Worm (Caenorhabditis elegans): ENCODE measurements around the gene Y57E12B.10.

Y57E12B.10 gene

DNA sequence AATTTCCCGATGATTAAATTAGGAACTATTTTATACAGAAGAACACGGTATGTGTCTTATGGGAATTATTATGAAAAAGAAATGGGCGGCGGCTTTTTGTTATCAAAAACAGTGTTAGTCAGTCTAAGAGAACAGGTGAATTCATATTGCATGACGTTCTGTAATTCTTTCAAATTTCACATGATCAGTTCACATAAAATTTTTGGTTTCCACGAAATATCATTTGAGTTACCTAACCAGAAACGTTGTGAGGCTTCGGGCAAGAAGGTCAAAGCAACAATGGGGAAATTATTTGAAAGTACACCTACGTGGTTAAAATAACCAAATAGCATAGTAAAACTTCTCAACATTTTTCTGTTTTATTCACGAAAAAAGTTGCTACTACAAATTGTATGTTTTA lies at the start of gene Y57E12B.10:
Gene Y57E12B.10, minus strand, starts transcription at position 101 of the 400 bp plus-strand sequence.
- no peak for TF ChIP-seq unc-62 (GFP tag; optimal IDR thresholded peaks at IDR 0.05)

DNA sequence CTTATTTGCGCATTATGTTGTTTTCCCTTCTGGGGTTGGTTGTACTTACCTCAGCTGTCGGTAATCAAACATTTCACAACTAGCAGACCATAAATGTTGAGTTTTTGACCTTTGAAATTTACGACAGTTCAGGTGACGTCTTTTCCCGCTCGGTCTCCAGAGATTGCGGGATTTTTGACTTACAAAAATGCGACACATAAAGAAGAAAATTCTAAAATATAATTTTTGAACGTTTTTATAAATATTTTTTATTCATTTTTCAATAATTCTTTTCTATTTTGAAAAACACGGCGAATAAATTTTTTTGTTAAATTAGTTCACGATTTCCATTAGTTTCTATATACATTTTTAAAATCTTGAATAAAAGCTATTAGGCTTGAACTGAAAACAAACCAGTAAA lies 47.0 kb upstream of the Y57E12B.10 start, which contains the start of gene nhr-161:
Gene nhr-161, minus strand, starts transcription at position 101 of the 400 bp plus-strand sequence.
- no peak for TF ChIP-seq unc-62 (GFP tag; optimal IDR thresholded peaks at IDR 0.05)

ce11 chrV:6979019-6979418 lies 43.2 kb upstream of the Y57E12B.10 start, which contains the start of gene sre-12:
TSS of gene sre-12 (minus strand) at chrV:6979119.
- no peak for TF ChIP-seq unc-62 (GFP tag; optimal IDR thresholded peaks at IDR 0.05)

ce11 chrV:6976047-6976446 lies 40.3 kb upstream of the Y57E12B.10 start, which contains the start of gene srx-16:
TSS of gene srx-16 (plus strand) at chrV:6976347.
- TF ChIP-seq unc-62 (GFP tag; optimal IDR thresholded peaks at IDR 0.05) = no peak

DNA sequence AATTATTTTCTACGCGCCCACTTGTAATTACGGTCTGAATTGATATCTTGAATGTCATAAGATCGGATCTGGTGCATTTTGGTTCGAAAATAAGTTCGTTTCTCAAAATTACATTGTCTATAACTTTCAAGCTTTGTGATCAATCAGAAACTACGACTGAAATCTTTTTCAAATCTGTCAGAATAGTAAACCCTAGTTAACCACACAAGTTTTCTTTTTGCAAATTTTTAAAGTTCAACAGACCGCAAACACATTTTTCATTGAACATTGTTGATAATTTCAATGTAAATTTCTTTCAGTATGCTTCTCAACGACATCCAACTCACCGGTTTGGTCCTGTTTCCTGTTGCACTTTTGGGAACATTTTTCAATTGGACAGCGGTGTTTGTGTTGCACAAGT lies 35.8 kb upstream of the Y57E12B.10 start, which contains the start of gene srx-59:
Gene srx-59, plus strand, starts transcription at position 301 of the 400 bp plus-strand sequence.
- TF ChIP-seq unc-62 (GFP tag; optimal IDR thresholded peaks at IDR 0.05) = no peak

DNA sequence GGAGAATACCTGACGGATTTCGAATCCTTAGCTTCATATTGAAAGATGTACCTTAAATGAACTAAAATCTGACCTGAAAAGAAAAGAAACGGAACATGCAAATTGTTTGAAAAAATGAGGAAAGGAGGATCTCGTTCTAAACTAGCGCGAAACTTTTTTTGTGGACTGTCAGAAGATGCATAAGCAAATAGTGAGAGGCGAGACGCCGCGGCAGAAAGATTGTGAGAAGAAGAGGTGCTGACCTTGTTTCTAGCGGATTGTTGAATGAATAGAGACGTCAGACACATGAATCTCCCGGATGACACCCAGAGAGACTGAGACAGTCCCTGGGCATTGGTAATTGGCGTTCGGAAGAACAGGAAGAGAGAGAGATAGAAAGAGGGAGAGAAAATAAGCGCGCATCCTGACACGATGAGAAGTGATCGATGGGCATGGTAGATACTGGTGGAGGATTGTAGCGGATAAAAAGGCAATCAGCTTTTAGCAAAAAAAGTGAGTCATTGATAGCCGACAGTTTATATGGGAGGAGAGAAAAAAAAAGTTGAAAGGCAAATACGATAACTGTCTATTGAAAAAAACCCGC lies 34.3 kb upstream of the Y57E12B.10 start, which contains the start of gene ptr-15:
Gene ptr-15, minus strand, starts transcription at position 51 of the 583 bp plus-strand sequence.
- TF ChIP-seq unc-62 (GFP tag; optimal IDR thresholded peaks at IDR 0.05) = no peak

ce11 chrV:6956237-6956636 lies 20.5 kb upstream of the Y57E12B.10 start, which contains the start of gene mec-1:
TSS of gene mec-1 (plus strand) at chrV:6956537.
- TF ChIP-seq unc-62 (GFP tag; optimal IDR thresholded peaks at IDR 0.05) = no peak

- TF ChIP-seq unc-62 (GFP tag; optimal IDR thresholded peaks at IDR 0.05) = no peak
These were observed 18.0 kb upstream of the Y57E12B.10 start, which contains the start of gene srg-31 for ce11 chrV:6953797-6954196. TSS of gene srg-31 (minus strand) at chrV:6953897.

- TF ChIP-seq unc-62 (GFP tag; optimal IDR thresholded peaks at IDR 0.05) = no peak
These were observed 15.5 kb upstream of the Y57E12B.10 start, which contains the start of gene T07H8.11 for ce11 chrV:6951306-6951705. TSS of gene T07H8.11 (minus strand) at chrV:6951406.

ce11 chrV:6949770-6950169 lies 14.0 kb upstream of the Y57E12B.10 start, which contains the start of gene Y57E12B.11:
TSS of gene Y57E12B.11 (minus strand) at chrV:6949870.
- no peak for TF ChIP-seq unc-62 (GFP tag; optimal IDR thresholded peaks at IDR 0.05)

ce11 chrV:6948225-6948624 lies 12.4 kb upstream of the Y57E12B.10 start, which contains the start of gene Y57E12B.1:
TSS of gene Y57E12B.1 (plus strand) at chrV:6948525.
- TF ChIP-seq unc-62 (GFP tag; optimal IDR thresholded peaks at IDR 0.05) = no peak

DNA sequence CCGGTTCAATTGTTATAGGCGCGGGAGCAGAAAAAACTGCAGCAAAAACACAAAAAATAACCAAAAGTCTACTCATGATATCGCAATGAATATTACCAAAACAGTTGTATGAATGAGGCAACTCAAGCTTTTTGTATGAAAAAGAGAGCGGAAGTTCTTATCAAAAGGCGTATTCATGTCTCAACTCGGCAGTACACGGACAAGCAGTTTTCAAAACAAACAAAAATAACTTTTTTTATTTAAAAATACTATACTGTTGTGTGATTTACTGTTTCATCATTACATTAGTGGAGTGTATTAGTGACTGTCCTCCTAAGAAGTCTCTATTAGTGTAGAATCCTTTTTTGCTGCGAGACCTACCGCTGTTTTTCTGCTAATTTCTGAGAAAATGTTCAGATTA lies 11.7 kb upstream of the Y57E12B.10 start, which contains the start of gene Y57E12B.4:
Gene Y57E12B.4, minus strand, starts transcription at position 101 of the 400 bp plus-strand sequence.
- no peak for TF ChIP-seq unc-62 (GFP tag; optimal IDR thresholded peaks at IDR 0.05)

DNA sequence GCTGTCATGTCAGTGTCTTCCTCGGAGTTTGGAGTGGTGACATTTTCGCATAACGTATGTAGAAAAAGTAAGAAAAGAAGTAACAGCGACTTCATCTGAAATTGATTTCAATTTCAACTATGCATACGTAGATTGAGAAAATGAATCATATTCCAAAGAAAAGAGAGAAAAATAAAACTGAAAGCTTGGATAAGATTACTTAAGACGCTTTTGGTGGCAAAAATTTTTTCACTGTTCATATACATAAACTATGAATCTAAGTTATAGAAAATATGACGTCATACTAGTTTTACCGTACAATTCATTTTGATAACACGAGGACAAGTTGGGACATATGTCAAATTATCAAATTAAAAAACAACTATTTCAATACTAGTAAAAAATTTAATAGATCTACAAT lies 1.6 kb downstream of the Y57E12B.10 start, which contains the start of gene lipl-6:
Gene lipl-6, minus strand, starts transcription at position 101 of the 400 bp plus-strand sequence.
- no peak for TF ChIP-seq unc-62 (GFP tag; optimal IDR thresholded peaks at IDR 0.05)

ce11 chrV:6930284-6930683 lies 5.5 kb downstream of the Y57E12B.10 start:
- TF ChIP-seq unc-62 (GFP tag; optimal IDR thresholded peaks at IDR 0.05) = no peak

- no peak for TF ChIP-seq unc-62 (GFP tag; optimal IDR thresholded peaks at IDR 0.05)
These were observed 6.8 kb downstream of the Y57E12B.10 start, which contains the start of gene unc-68 for ce11 chrV:6928938-6929337. TSS of gene unc-68 (minus strand) at chrV:6929038.

DNA sequence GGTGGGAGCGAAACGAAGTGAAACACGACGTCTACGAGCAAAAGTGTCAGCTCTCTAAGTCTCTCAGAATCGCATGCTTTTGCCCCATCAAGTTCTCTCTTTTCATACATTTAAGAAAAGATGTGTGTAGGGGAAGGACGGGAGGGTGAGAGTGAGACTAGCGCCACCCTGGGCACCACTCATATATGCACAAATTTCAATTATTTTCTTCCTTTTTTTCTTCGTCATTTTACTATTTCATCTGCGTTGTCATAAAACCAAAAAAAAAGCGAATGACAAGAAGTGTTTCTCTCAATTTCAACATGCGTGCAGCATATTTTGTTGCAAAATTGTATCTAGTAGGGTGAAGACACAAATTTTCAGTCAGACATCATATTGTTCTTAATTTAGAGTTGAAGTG lies 9.1 kb downstream of the Y57E12B.10 start:
- no peak for TF ChIP-seq unc-62 (GFP tag; optimal IDR thresholded peaks at IDR 0.05)

- no peak for TF ChIP-seq unc-62 (GFP tag; optimal IDR thresholded peaks at IDR 0.05)
These were observed 16.5 kb downstream of the Y57E12B.10 start for ce11 chrV:6919251-6919650.
